Worm (Caenorhabditis elegans): ENCODE measurements around the gene cls-2.

ce11 chrIII:9089325-9089823 is 34.5 kb downstream of the cls-2 start, which contains the start of the genes mccc-2 and mrpl-44:
- TF ChIP-seq ets-4 (GFP tag; optimal IDR thresholded peaks at IDR 0.05) (no peak), madf-8 (GFP tag; conservative IDR thresholded peaks at IDR 0.05) (no peak), egl-44 (GFP tag; IDR thresholded peaks at IDR 0.05) (no peak), sdz-38 (tag; optimal IDR thresholded peaks at IDR 0.05) (no peak), ama-1 (optimal IDR thresholded peaks at IDR 0.05) (no peak), ama-1 (GFP tag; optimal IDR thresholded peaks at IDR 0.05) (no peak), ztf-22 (GFP tag; optimal IDR thresholded peaks at IDR 0.05) (no peak), ceh-58 (GFP tag; IDR thresholded peaks at IDR 0.05) (no peak), cebp-2 (GFP tag; IDR thresholded peaks at IDR 0.05) (no peak), hmg-20 (GFP tag; IDR thresholded peaks at IDR 0.05) (no peak), B0035.1 (tag; optimal IDR thresholded peaks at IDR 0.05) (no peak), efl-1 (GFP tag; optimal IDR thresholded peaks at IDR 0.05) (peak; percentile 52), mcd-1 (GFP tag; IDR thresholded peaks at IDR 0.05) (0 out of 2 replicates have a peak, but pooled peaks have one; percentile 25), K12H6.12 (tag; optimal IDR thresholded peaks at IDR 0.05) (no peak), nfya-1 (tag; optimal IDR thresholded peaks at IDR 0.05; ENCODE audit: borderline replicate concordance, insufficient read depth) (no peak)
